Worm (Caenorhabditis elegans): ENCODE measurements around the gene glb-1.

Gene glb-1

DNA sequence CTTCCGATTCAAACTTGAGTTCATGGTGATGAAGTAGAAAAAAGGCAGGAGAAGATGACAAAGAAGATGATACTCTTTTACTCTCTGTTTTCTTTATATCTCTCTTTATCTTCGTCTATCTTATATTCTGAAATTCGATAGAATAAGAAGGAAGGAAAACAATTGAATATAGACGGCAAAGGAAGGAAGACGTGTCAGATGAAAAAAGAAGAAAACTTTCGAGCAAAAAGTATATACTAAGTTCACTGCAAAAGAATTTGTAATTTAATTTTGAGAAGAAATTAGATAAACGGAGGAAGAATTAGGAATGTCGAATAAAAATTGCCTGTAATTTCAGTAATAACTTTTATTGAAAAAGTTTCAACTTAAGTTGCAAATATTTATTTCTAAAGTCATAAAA is 46.1 kb downstream of the glb-1 start, which contains the start of gene K01F9.2:
K01F9.2 (minus strand) TSS at position 127 of the 400 bp plus-strand sequence.
- TF ChIP-seq sdc-2 (tag; optimal IDR thresholded peaks at IDR 0.05) (no peak), dmd-4 (tag; optimal IDR thresholded peaks at IDR 0.05; ENCODE audit: borderline replicate concordance) (no peak), nhr-11 (tag; optimal IDR thresholded peaks at IDR 0.05) (no peak), lin-11 (tag; optimal IDR thresholded peaks at IDR 0.05) (no peak), F13H6.1 (tag; optimal IDR thresholded peaks at IDR 0.05) (no peak), T23F11.4 (GFP tag; optimal IDR thresholded peaks at IDR 0.05) (no peak), unc-42 (tag; optimal IDR thresholded peaks at IDR 0.05) (peak; percentile 85)

DNA sequence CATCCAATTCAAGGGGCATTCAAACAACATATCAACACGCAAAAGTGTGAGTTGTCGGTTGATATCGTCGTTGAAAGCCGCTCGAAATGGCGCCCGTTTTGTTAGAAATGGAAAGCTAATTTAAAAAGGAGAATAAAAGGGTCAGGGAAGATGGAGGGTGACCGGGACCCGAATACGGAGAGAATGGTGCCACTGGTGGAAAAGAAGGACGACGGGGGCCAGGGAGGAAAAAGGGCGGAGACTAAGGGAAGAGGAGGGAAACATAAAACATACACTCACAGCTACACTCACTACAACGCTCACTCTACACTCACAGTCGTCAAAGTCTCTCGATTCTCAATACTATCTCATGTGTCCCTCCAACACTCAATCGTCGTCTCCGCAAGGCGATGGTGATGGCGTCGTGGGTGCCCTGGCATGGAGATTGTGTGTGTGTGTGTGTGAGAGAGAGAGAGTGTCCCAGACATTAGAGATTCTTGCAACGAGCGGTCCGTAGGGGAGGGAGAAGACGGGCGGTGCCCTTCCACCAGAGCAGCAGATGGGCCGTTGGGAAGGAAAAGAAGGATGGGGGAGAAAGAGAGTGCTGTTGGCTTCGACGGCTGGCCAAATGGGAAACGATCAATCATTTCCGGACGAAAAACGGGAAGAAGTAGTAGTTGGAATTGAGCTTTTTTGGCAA is 49.0 kb downstream of the glb-1 start:
- TF ChIP-seq eyg-1 (tag; optimal IDR thresholded peaks at IDR 0.05), result no peak
- TF ChIP-seq unc-42 (tag; optimal IDR thresholded peaks at IDR 0.05), result peak; percentile 83
- TF ChIP-seq K02D7.2 (tag; optimal IDR thresholded peaks at IDR 0.05), result no peak
- peak; percentile 85 for TF ChIP-seq pros-1 (tag; optimal IDR thresholded peaks at IDR 0.05)
- TF ChIP-seq hlh-8 (tag; optimal IDR thresholded peaks at IDR 0.05), result peak; percentile 75
- peak; percentile 6 for TF ChIP-seq tbx-7 (tag; optimal IDR thresholded peaks at IDR 0.05)
- TF ChIP-seq ceh-22 (tag; optimal IDR thresholded peaks at IDR 0.05), result no peak
- TF ChIP-seq ttx-3 (tag; optimal IDR thresholded peaks at IDR 0.05), result no peak
- no peak for TF ChIP-seq ceh-9 (tag; optimal IDR thresholded peaks at IDR 0.05)
- peak; percentile 89 for TF ChIP-seq unc-55 (GFP tag; optimal IDR thresholded peaks at IDR 0.05)
- no peak for TF ChIP-seq ceh-24 (tag; optimal IDR thresholded peaks at IDR 0.05)
- TF ChIP-seq ceh-31 (tag; optimal IDR thresholded peaks at IDR 0.05), result peak; percentile 94
- TF ChIP-seq che-1 (tag; optimal IDR thresholded peaks at IDR 0.05), result peak; percentile 23
- peak; percentile 70 for TF ChIP-seq sdc-2 (tag; optimal IDR thresholded peaks at IDR 0.05)
- TF ChIP-seq lin-11 (tag; optimal IDR thresholded peaks at IDR 0.05), result no peak
- no peak for TF ChIP-seq zip-5 (tag; optimal IDR thresholded peaks at IDR 0.05)
- TF ChIP-seq T23F11.4 (GFP tag; optimal IDR thresholded peaks at IDR 0.05), result peak; percentile 63
- peak; percentile 11 for TF ChIP-seq hlh-6 (tag; optimal IDR thresholded peaks at IDR 0.05)
- TF ChIP-seq madf-2 (tag; optimal IDR thresholded peaks at IDR 0.05), result peak; percentile 17
- peak; percentile 86 for TF ChIP-seq rnt-1 (tag; optimal IDR thresholded peaks at IDR 0.05)
- TF ChIP-seq ref-2 (tag; optimal IDR thresholded peaks at IDR 0.05), result peak; percentile 74
- TF ChIP-seq unc-3 (GFP tag; conservative IDR thresholded peaks at IDR 0.05), result no peak
- TF ChIP-seq unc-3 (tag; optimal IDR thresholded peaks at IDR 0.05), result peak; percentile 61
- peak; percentile 80 for TF ChIP-seq ceh-34 (tag; optimal IDR thresholded peaks at IDR 0.05)
- no peak for TF ChIP-seq F13H6.1 (tag; optimal IDR thresholded peaks at IDR 0.05)
- peak; percentile 95 for TF ChIP-seq ceh-18 (tag; optimal IDR thresholded peaks at IDR 0.05)
- TF ChIP-seq syd-9 (tag; optimal IDR thresholded peaks at IDR 0.05), result peak; percentile 86
- peak; percentile 36 for TF ChIP-seq ztf-16 (tag; optimal IDR thresholded peaks at IDR 0.05)
- TF ChIP-seq ceh-2 (tag; optimal IDR thresholded peaks at IDR 0.05), result peak; percentile 20
- TF ChIP-seq nhr-232 (tag; optimal IDR thresholded peaks at IDR 0.05), result peak; percentile 7
- no peak for TF ChIP-seq fkh-10 (GFP tag; optimal IDR thresholded peaks at IDR 0.05)
- peak; percentile 94 for TF ChIP-seq nfya-1 (tag; optimal IDR thresholded peaks at IDR 0.05)
- TF ChIP-seq pag-3 (tag; optimal IDR thresholded peaks at IDR 0.05; ENCODE audit: borderline replicate concordance), result no peak
- TF ChIP-seq sox-2 (GFP tag; IDR thresholded peaks at IDR 0.05), result no peak
- peak; percentile 75 for TF ChIP-seq C08G9.2 (tag; optimal IDR thresholded peaks at IDR 0.05)
- TF ChIP-seq ama-1 (optimal IDR thresholded peaks at IDR 0.05), result peak; percentile 70
- TF ChIP-seq tbx-2 (tag; optimal IDR thresholded peaks at IDR 0.05), result peak; percentile 90
- TF ChIP-seq ceh-30 (tag; optimal IDR thresholded peaks at IDR 0.05), result no peak
- TF ChIP-seq fkh-6 (tag; optimal IDR thresholded peaks at IDR 0.05), result peak; percentile 51
- TF ChIP-seq pqm-1 (tag; optimal IDR thresholded peaks at IDR 0.05), result peak; percentile 14
- no peak for TF ChIP-seq lim-6 (tag; optimal IDR thresholded peaks at IDR 0.05)
- TF ChIP-seq ahr-1 (tag; optimal IDR thresholded peaks at IDR 0.05), result no peak
- peak; percentile 75 for TF ChIP-seq ceh-14 (tag; optimal IDR thresholded peaks at IDR 0.05)
- no peak for TF ChIP-seq K09A11.1 (tag; optimal IDR thresholded peaks at IDR 0.05; ENCODE audit: insufficient read depth)
- no peak for TF ChIP-seq pax-1 (tag; optimal IDR thresholded peaks at IDR 0.05)
- no peak for TF ChIP-seq odd-2 (tag; optimal IDR thresholded peaks at IDR 0.05)
- peak; percentile 64 for TF ChIP-seq pat-9 (tag; optimal IDR thresholded peaks at IDR 0.05)
- peak; percentile 70 for TF ChIP-seq hlh-30 (tag; optimal IDR thresholded peaks at IDR 0.05; ENCODE audit: insufficient read depth)

Data from whole organism, late embryonic.